Worm (Caenorhabditis elegans): ENCODE results near the gene clec-40.

DNA sequence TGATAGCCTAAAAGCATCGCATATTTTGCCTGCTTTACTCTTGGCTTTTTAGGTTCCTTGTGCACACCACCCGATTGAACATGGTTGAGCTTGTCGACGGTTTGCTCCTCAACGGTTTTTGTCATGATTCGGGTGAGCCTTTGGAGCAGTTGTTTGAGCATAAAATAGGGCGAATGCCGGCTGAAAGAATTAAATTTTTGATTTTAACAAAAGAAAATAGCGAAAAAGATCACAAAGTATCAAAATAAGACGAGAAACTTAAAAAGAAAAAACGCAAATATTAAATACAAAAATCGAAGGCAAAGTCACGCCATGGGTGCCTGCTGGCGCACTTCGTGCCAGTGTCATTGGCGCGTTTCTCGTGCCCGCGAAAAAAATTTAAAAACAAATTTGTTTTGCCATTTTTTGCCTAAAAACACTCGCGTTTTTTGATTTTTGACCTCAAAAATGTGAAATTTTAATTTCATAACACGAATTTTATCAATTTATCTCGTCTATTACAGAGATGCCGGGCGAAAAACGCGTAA lies 46.0 kb downstream of the clec-40 start, which contains the start of the genes ctps-1 and pus-1:
- no peak for TF ChIP-seq elt-3 (tag; optimal IDR thresholded peaks at IDR 0.05)
- TF ChIP-seq gmeb-1 (tag; optimal IDR thresholded peaks at IDR 0.05) = peak; percentile 81
- TF ChIP-seq blmp-1 (tag; optimal IDR thresholded peaks at IDR 0.05; ENCODE audit: insufficient read depth) = no peak
- peak; percentile 7 for TF ChIP-seq R02D3.7 (tag; optimal IDR thresholded peaks at IDR 0.05)
- peak; percentile 12 for TF ChIP-seq egl-27 (tag; optimal IDR thresholded peaks at IDR 0.05)
- TF ChIP-seq ama-1 (optimal IDR thresholded peaks at IDR 0.05) = no peak
- TF ChIP-seq elt-1 (tag; optimal IDR thresholded peaks at IDR 0.05) = no peak
